Worm (Caenorhabditis elegans) whole organism, early embryonic: Measurements from ENCODE around the gene F59A6.3.

Experiments used
- B0310.2 ChIP-seq: sonication (generic microtip); optimal IDR thresholded peaks from 2 replicates; lab custom pipeline; 2016; ENCODE audit warnings: mild to moderate bottlenecking, missing genetic modification characterization, missing compliant biosample characterization
- aly-1 ChIP-seq: sonication (generic microtip); optimal IDR thresholded peaks from 2 replicates; lab custom pipeline; 2016; ENCODE audit warnings: missing genetic modification characterization, missing compliant biosample characterization
- ama-1 ChIP-seq: fragments of 150-350 bp; optimal IDR thresholded peaks from 2 replicates; lab custom pipeline; 2014
- flt-1 ChIP-seq: fragments of 200-800 bp; sonication (Bioruptor generic); IDR thresholded peaks from 2 replicates; pipeline ENCODE4 v1.3.6; 2022; ENCODE audit warnings: missing genetic modification characterization, missing compliant biosample characterization
- hmg-4 ChIP-seq: fragments of 200-800 bp; sonication (Bioruptor generic); optimal IDR thresholded peaks from 2 replicates; lab custom pipeline; 2018; ENCODE audit warnings: mild to moderate bottlenecking, missing genetic modification characterization, missing compliant biosample characterization
- hnd-1 ChIP-seq: sonication (generic microtip); optimal IDR thresholded peaks from 2 replicates; lab custom pipeline; 2016; ENCODE audit warnings: missing genetic modification characterization, missing compliant biosample characterization
- sea-1 ChIP-seq: fragments of 200-800 bp; sonication (Bioruptor generic); conservative IDR thresholded peaks from 2 replicates; pipeline ENCODE4 v1.3.6; 2022; ENCODE audit warnings: missing genetic modification characterization, missing compliant biosample characterization

DNA sequence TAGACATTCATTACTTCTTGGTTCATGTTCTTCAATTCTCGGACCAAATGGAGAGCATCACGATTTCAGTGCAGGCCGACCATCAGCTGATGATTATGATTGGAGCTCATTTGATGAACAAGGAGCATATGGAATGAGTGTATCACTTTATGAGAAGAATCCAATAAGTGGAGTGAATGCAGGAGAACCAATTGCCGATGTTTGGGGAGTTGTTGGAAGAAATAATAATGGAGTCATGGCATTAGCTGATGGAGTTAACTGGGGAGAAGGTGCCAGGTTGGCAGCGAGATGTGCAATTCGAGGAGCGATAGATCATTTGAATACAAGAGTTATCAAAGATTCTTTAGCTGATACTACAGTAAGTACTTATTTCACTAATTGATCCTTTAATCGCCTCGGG, 42.6 kb downstream of the F59A6.3 start:
- TF ChIP-seq ama-1 (lab: Kevin White, UChicago) = no peak
- TF ChIP-seq hnd-1 (tag; lab: Kevin White, UChicago) = no peak
- TF ChIP-seq hmg-4 (GFP tag; lab: Kevin White, UChicago) = no peak
- TF ChIP-seq sea-1 (GFP tag; lab: Robert Waterston, UW) = no peak
- no peak for TF ChIP-seq flt-1 (GFP tag; lab: Robert Waterston, UW)
- TF ChIP-seq B0310.2 (tag; lab: Kevin White, UChicago) = no peak
- TF ChIP-seq aly-1 (tag; lab: Kevin White, UChicago) = no peak
